Worm (Caenorhabditis elegans): ENCODE results near the gene Y5H2B.3.

DNA sequence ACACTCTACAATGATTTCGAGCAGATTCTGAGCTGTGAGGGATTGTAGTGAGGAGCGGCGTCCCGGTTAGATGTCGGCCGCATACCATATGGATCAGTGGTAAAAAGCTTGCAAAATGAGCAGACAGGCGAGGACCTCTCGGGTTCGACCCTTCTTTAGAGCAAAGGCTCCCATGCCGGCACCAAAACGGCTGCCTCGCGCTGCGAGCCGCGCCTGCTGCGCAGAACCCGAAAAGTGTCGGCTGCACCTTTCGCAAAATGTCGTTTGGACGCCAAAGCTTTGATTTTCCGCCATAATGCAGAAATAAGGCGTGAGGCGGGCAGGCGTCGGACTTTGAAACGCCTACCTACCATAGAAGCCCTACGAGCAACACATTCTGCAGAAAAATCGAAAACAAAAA is 2.3 kb downstream of the Y5H2B.3 start:
- TF ChIP-seq lin-13 (GFP tag; optimal IDR thresholded peaks at IDR 0.05) (no peak), nhr-28 (tag; optimal IDR thresholded peaks at IDR 0.05) (no peak)

Measured in whole organism, L1 larva.